Fruit fly (Drosophila melanogaster) whole organism, prepupa: ENCODE measurements around the gene CG13004.

ENCODE experiments used
- CG34406 ChIP-seq: fragments of 200-800 bp; sonication (Bioruptor generic); optimal IDR thresholded peaks from 3 replicates; lab custom pipeline; 2016; ENCODE audit warnings: missing biosample characterization, missing genetic modification characterization
- CG7368 ChIP-seq: fragments of 200-800 bp; sonication (Bioruptor generic); optimal IDR thresholded peaks from 3 replicates; lab custom pipeline; 2016; ENCODE audit warnings: missing biosample characterization, missing genetic modification characterization

dm6 chrX:16783141-16783715 lies 52.1 kb downstream of the CG13004 start, which contains the start of gene if:
- TF ChIP-seq CG34406 (no peak), CG7368 (GFP tag; lab: Kevin White, UChicago) (no peak)
